Fruit fly (Drosophila melanogaster): ENCODE results near the gene MFS10.
A peak's percentile ranks its signal among the peaks of the same experiment; 100 is the strongest.

Gene MFS10

dm6 chrX:13088025-13088805, 40.6 kb upstream of the MFS10 start (continued):
- no peak for TF ChIP-seq bab2 (GFP tag; optimal IDR thresholded peaks at IDR 0.05)
- TF ChIP-seq CG2875 (GFP tag; optimal IDR thresholded peaks at IDR 0.05) = no peak
- TF ChIP-seq Fer1 (GFP tag; optimal IDR thresholded peaks at IDR 0.05) = peak; percentile 5
- TF ChIP-seq CG2120 (GFP tag; optimal IDR thresholded peaks at IDR 0.05) = peak; percentile 44
- no peak for TF ChIP-seq ems (GFP tag; optimal IDR thresholded peaks at IDR 0.05)
- TF ChIP-seq CG10462 (GFP tag; optimal IDR thresholded peaks at IDR 0.05) = no peak
- no peak for TF ChIP-seq CG16815 (GFP tag; optimal IDR thresholded peaks at IDR 0.05)
- peak; percentile 12 for TF ChIP-seq CG10209 (GFP tag; optimal IDR thresholded peaks at IDR 0.05)
- TF ChIP-seq CG1647 (GFP tag; optimal IDR thresholded peaks at IDR 0.05) = no peak
- no peak for TF ChIP-seq HLH54F (GFP tag; optimal IDR thresholded peaks at IDR 0.05)
- peak; percentile 16 for TF ChIP-seq nerfin-1 (tag; optimal IDR thresholded peaks at IDR 0.05)
- no peak for TF ChIP-seq Abd-B (GFP tag; optimal IDR thresholded peaks at IDR 0.05)
- no peak for TF ChIP-seq scrt (GFP tag; optimal IDR thresholded peaks at IDR 0.05)
- no peak for TF ChIP-seq pita (GFP tag; optimal IDR thresholded peaks at IDR 0.05)
- peak; percentile 31 for TF ChIP-seq fd96Cb (tag; optimal IDR thresholded peaks at IDR 0.05)
- no peak for TF ChIP-seq Elba2 (GFP tag; optimal IDR thresholded peaks at IDR 0.05)
- no peak for TF ChIP-seq CG14710 (tag; optimal IDR thresholded peaks at IDR 0.05)
- peak; percentile 11 for TF ChIP-seq CG9609 (GFP tag; optimal IDR thresholded peaks at IDR 0.05)
- TF ChIP-seq dysf (GFP tag; IDR thresholded peaks at IDR 0.05) = peak; percentile 30; the same call in 2 of the 3 replicates
- no peak for TF ChIP-seq ERR (GFP tag; optimal IDR thresholded peaks at IDR 0.05)
- TF ChIP-seq CG12769 (tag; optimal IDR thresholded peaks at IDR 0.05) = peak; percentile 73
- TF ChIP-seq sisA (GFP tag; IDR thresholded peaks at IDR 0.05) = peak; percentile 32; the same call in 1 of the 2 replicates
- no peak for TF ChIP-seq Dfd (GFP tag; optimal IDR thresholded peaks at IDR 0.05)
- TF ChIP-seq CG10267 (tag; optimal IDR thresholded peaks at IDR 0.05) = no peak
- TF ChIP-seq schlank (tag; optimal IDR thresholded peaks at IDR 0.05) = no peak
- no peak for TF ChIP-seq Hr39 (optimal IDR thresholded peaks at IDR 0.05)
- TF ChIP-seq aop (GFP tag; IDR thresholded peaks at IDR 0.05) = no peak
- TF ChIP-seq E2f1 (GFP tag; IDR thresholded peaks at IDR 0.05) = no peak
- TF ChIP-seq sqz (GFP tag; optimal IDR thresholded peaks at IDR 0.05) = no peak
- TF ChIP-seq CG42726 (GFP tag; IDR thresholded peaks at IDR 0.05; ENCODE audit: partially characterized antibody) = no peak
- TF ChIP-seq MTF-1 (GFP tag; optimal IDR thresholded peaks at IDR 0.05; ENCODE audit: borderline replicate concordance) = no peak
- no peak for TF ChIP-seq ato (GFP tag; IDR thresholded peaks at IDR 0.05; ENCODE audit: partially characterized antibody)
- no peak for TF ChIP-seq C15 (GFP tag; IDR thresholded peaks at IDR 0.05)
- TF ChIP-seq CG34376 (GFP tag; optimal IDR thresholded peaks at IDR 0.05) = peak; percentile 10
- TF ChIP-seq Sox102F (GFP tag; optimal IDR thresholded peaks at IDR 0.05) = peak; percentile 45
- no peak for TF ChIP-seq emc (GFP tag; optimal IDR thresholded peaks at IDR 0.05)
- TF ChIP-seq Hmx (GFP tag; optimal IDR thresholded peaks at IDR 0.05) = no peak
- no peak for TF ChIP-seq Usf (GFP tag; optimal IDR thresholded peaks at IDR 0.05)
- TF ChIP-seq amos (GFP tag; IDR thresholded peaks at IDR 0.05; ENCODE audit: partially characterized antibody) = no peak
- TF ChIP-seq CG12659 (GFP tag; optimal IDR thresholded peaks at IDR 0.05) = no peak
- TF ChIP-seq nau (GFP tag; optimal IDR thresholded peaks at IDR 0.05) = no peak
- TF ChIP-seq CG9876 (GFP tag; optimal IDR thresholded peaks at IDR 0.05) = no peak
- peak; percentile 15 for TF ChIP-seq Asciz (GFP tag; optimal IDR thresholded peaks at IDR 0.05)
- TF ChIP-seq salm (tag; optimal IDR thresholded peaks at IDR 0.05) = no peak
- no peak for TF ChIP-seq gsb-n (tag; optimal IDR thresholded peaks at IDR 0.05)
- no peak for TF ChIP-seq Fer2 (tag; optimal IDR thresholded peaks at IDR 0.05)
- TF ChIP-seq cwo (GFP tag; optimal IDR thresholded peaks at IDR 0.05) = no peak
- TF ChIP-seq dan (GFP tag; IDR thresholded peaks at IDR 0.05) = no peak
- TF ChIP-seq CG11093 (GFP tag; IDR thresholded peaks at IDR 0.05) = no peak
- no peak for TF ChIP-seq ara (GFP tag; IDR thresholded peaks at IDR 0.05)

All from whole organism, embryonic.